Fruit fly (Drosophila melanogaster) whole organism, embryonic: ENCODE measurements around the gene CG14995.

Source experiments
- CG10267 ChIP-seq: fragments of 200-800 bp; sonication (Bioruptor generic); optimal IDR thresholded peaks from 2 replicates; lab custom pipeline; 2018; ENCODE audit warnings: missing biosample characterization, mild to moderate bottlenecking, missing genetic modification characterization, moderate library complexity
- CG10462 ChIP-seq: fragments of 200-800 bp; sonication (Bioruptor generic); optimal IDR thresholded peaks from 2 replicates; lab custom pipeline; 2016; ENCODE audit warnings: missing biosample characterization, missing genetic modification characterization
- CG11456 ChIP-seq: fragments of 200-800 bp; sonication (Bioruptor generic); IDR thresholded peaks from 3 replicates; pipeline ENCODE4 v1.3.6; 2022; ENCODE audit warnings: missing biosample characterization, missing genetic modification characterization
- CG13123 ChIP-seq: fragments of 200-800 bp; sonication (Bioruptor generic); optimal IDR thresholded peaks from 2 replicates; lab custom pipeline; 2016; ENCODE audit warnings: missing biosample characterization, missing genetic modification characterization
- Eip74EF ChIP-seq, 2 experiments: fragments of 200-800 bp in 1 of 2; fragments of >200 bp in 1 of 2; sonication (Bioruptor generic) in 1 of 2; optimal IDR thresholded peaks; 2 replicates each; lab custom pipeline; 2017 to 2019; ENCODE audit warnings: missing biosample characterization in 2 of 2, missing genetic modification characterization in 2 of 2, mild to moderate bottlenecking in 1 of 2, moderate library complexity in 1 of 2
- Max ChIP-seq: fragments of 200-800 bp; sonication (Bioruptor generic); optimal IDR thresholded peaks from 2 replicates; lab custom pipeline; 2016; ENCODE audit warnings: missing biosample characterization, mild to moderate bottlenecking, missing genetic modification characterization
- psq ChIP-seq: fragments of 200-800 bp; sonication (Bioruptor generic); optimal IDR thresholded peaks from 2 replicates; lab custom pipeline; 2017; ENCODE audit warnings: missing biosample characterization, missing genetic modification characterization
- vnd ChIP-seq: fragments of 200-800 bp; sonication (Bioruptor generic); IDR thresholded peaks from 3 replicates; pipeline ENCODE4 v1.3.6; 2022; ENCODE audit warnings: missing biosample characterization, missing genetic modification characterization; ENCODE audit not compliant: partially characterized antibody

DNA sequence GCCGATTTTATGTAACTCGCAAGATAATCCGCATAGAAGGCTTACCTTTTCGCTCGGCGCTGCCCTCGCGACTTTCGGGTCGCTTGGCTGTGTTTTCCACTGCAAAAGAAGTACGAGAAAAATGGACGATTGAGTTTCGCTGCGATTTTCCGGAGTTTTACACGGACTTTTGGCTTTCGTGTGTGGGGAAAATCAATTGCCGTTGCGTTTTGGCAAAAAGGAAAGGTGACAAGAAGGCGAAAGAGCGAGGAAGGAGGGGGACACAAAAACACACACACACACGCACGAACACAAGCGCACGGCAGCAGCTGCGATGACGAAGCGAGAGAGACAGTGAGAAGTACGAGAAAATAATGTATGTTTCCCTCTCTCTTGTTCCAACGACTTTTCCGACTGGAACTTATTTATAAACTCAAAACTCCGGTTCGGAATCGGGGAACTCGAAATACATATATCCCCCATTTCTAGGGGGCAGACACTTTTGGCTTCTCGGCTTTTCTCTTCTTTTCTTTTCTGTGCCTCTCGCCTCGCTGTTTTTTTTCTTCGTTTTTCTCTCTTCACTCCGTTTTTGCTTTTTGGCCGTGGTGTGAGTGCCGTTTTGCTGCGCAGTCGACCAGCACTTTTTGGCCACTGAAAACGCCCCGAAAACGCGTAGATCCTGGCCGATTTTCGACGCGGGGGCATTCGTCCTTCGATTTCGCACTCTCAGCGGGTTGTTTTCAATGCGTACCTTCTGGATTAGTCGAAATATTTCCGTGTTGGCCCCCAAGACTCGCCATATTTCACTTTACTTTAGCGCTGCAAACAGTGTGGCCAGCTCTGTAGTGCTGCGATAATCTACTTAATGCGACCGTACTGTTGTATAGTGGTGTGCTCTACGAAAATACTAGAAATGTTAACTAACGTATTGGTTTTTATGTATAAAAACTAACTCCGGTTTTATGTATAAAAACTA lies 30.9 kb upstream of the CG14995 start, which contains the start of gene ens:
- TF ChIP-seq CG13123 (GFP tag; lab: Kevin White, UChicago) (no peak), psq (GFP tag; lab: Kevin White, UChicago) (peak; percentile 71), Eip74EF (GFP tag; optimal IDR thresholded peaks at IDR 0.05; lab: Kevin White, UChicago) (no peak), CG11456 (GFP tag; lab: Robert Waterston, UW) (no peak), Max (GFP tag; lab: Kevin White, UChicago) (no peak), vnd (GFP tag; lab: Robert Waterston, UW) (no peak), CG10462 (GFP tag; lab: Kevin White, UChicago) (no peak), CG10267 (peak; percentile 2)
